Worm (Caenorhabditis elegans): Measurements from ENCODE around the gene T19C3.2.

Gene T19C3.2

ce11 chrIII:612759-613158 is 4.6 kb downstream of the T19C3.2 start:
- TF ChIP-seq egl-18 (GFP tag; IDR thresholded peaks at IDR 0.05): no peak
- no peak for TF ChIP-seq ceh-40 (GFP tag; IDR thresholded peaks at IDR 0.05)
- TF ChIP-seq lir-1 (GFP tag; conservative IDR thresholded peaks at IDR 0.05): no peak
- TF ChIP-seq ztf-26 (tag; optimal IDR thresholded peaks at IDR 0.05): no peak
- no peak for TF ChIP-seq lin-40 (tag; optimal IDR thresholded peaks at IDR 0.05)

DNA sequence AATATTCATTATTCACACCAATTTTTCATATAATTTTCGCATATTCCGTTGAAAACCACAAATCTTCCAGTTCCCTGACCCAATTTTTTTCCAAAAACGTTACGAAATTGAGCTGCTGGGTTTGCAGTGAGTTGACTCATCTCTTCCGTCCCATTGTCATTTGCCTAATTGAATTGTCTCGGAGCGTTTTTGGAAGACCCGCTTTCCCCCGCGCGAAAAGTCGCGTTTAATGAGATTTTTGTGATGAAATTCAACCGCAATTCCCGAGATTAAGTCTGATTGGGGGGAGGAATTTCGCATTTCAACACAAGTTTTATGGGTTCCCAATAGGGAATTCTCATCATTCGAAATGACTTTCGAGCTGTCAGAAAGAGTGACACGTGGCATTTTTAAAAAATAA is 5.5 kb downstream of the T19C3.2 start:
- no peak for TF ChIP-seq tbx-9 (tag; optimal IDR thresholded peaks at IDR 0.05; ENCODE audit: borderline replicate concordance)
- no peak for TF ChIP-seq F23B12.7 (tag; optimal IDR thresholded peaks at IDR 0.05; ENCODE audit: insufficient read depth)
- no peak for TF ChIP-seq F37B4.10 (GFP tag; IDR thresholded peaks at IDR 0.05)
- TF ChIP-seq hlh-26 (GFP tag; conservative IDR thresholded peaks at IDR 0.05): no peak
- no peak for TF ChIP-seq akir-1 (GFP tag; optimal IDR thresholded peaks at IDR 0.05)
- TF ChIP-seq Y67H2A.10 (GFP tag; conservative IDR thresholded peaks at IDR 0.05): no peak
- no peak for TF ChIP-seq somi-1 (GFP tag; optimal IDR thresholded peaks at IDR 0.05)
- TF ChIP-seq lin-40 (tag; optimal IDR thresholded peaks at IDR 0.05): no peak
- no peak for TF ChIP-seq efl-1 (GFP tag; optimal IDR thresholded peaks at IDR 0.05)
- no peak for TF ChIP-seq sdz-38 (tag; optimal IDR thresholded peaks at IDR 0.05)
- no peak for TF ChIP-seq lsy-27 (tag; optimal IDR thresholded peaks at IDR 0.05; ENCODE audit: borderline replicate concordance, insufficient read depth)
- TF ChIP-seq ceh-27 (GFP tag; optimal IDR thresholded peaks at IDR 0.05): no peak
- no peak for TF ChIP-seq tlf-1 (GFP tag; optimal IDR thresholded peaks at IDR 0.05)
- no peak for TF ChIP-seq hsf-1 (GFP tag; IDR thresholded peaks at IDR 0.05)
- TF ChIP-seq snpc-1.1 (tag; optimal IDR thresholded peaks at IDR 0.05; ENCODE audit: insufficient read depth): no peak
- no peak for TF ChIP-seq F10E7.11 (tag; optimal IDR thresholded peaks at IDR 0.05)
- TF ChIP-seq B0019.2 (GFP tag; conservative IDR thresholded peaks at IDR 0.05): no peak
- TF ChIP-seq ccch-3 (GFP tag; optimal IDR thresholded peaks at IDR 0.05): no peak

DNA sequence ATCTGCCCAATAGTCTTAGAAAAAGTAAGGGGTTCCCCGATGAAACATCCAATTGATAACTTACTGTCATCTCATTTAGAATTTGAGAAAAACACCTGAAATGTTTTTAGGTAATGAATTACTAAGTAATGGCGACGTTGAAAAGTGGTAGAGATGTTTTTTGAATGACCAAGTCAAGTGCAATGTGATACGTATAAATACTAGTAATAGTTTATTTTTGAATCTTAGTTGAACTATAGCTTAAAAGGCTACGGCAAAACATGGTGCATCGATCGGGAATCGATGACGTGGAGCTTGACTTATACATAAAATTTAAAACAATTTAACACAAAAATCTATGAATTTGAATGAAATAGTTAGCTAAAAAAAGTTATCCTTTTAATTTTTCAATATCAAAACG is 7.8 kb downstream of the T19C3.2 start, which contains the start of gene best-17:
TSS of gene best-17 (minus strand) at position 101 of the 400 bp plus-strand sequence.
- TF ChIP-seq pha-4 (tag; optimal IDR thresholded peaks at IDR 0.05) (no peak), somi-1 (GFP tag; optimal IDR thresholded peaks at IDR 0.05) (no peak), hrde-1 (tag; optimal IDR thresholded peaks at IDR 0.05; ENCODE audit: borderline replicate concordance) (no peak), die-1 (tag; optimal IDR thresholded peaks at IDR 0.05) (no peak), lin-54 (GFP tag; optimal IDR thresholded peaks at IDR 0.05) (no peak), madf-8 (GFP tag; conservative IDR thresholded peaks at IDR 0.05) (no peak)

- TF ChIP-seq madf-6 (GFP tag; IDR thresholded peaks at IDR 0.05) (no peak), F55B11.4 (tag; optimal IDR thresholded peaks at IDR 0.05; ENCODE audit: borderline replicate concordance, insufficient read depth) (no peak), egl-44 (GFP tag; IDR thresholded peaks at IDR 0.05) (no peak), athp-1 (tag; optimal IDR thresholded peaks at IDR 0.05) (no peak), rec-8 (tag; optimal IDR thresholded peaks at IDR 0.05) (no peak)
These were observed 11.8 kb downstream of the T19C3.2 start, which contains the start of the genes Y55B1AR.4 and ttr-7 for ce11 chrIII:605415-606054. Gene Y55B1AR.4, minus strand, starts transcription at chrIII:605515. Gene ttr-7, plus strand, starts transcription at chrIII:606004.
